Worm (Caenorhabditis elegans): ENCODE data around the gene R05G6.10.

The R05G6.10 gene

ce11 chrIV:7503322-7503721, 39.0 kb downstream of the R05G6.10 start, which contains the start of gene glt-6:
glt-6 (plus strand) TSS chrIV:7503622.
- TF ChIP-seq crh-2 (tag; optimal IDR thresholded peaks at IDR 0.05) (no peak), nhr-77 (tag; optimal IDR thresholded peaks at IDR 0.05) (no peak), dmd-4 (tag; optimal IDR thresholded peaks at IDR 0.05) (no peak), nhr-11 (tag; optimal IDR thresholded peaks at IDR 0.05) (no peak), R02D3.7 (tag; optimal IDR thresholded peaks at IDR 0.05) (no peak), fos-1 (tag; optimal IDR thresholded peaks at IDR 0.05) (no peak), nhr-6 (tag; optimal IDR thresholded peaks at IDR 0.05) (no peak), nhr-12 (tag; optimal IDR thresholded peaks at IDR 0.05) (no peak), nhr-21 (tag; optimal IDR thresholded peaks at IDR 0.05) (no peak), ama-1 (optimal IDR thresholded peaks at IDR 0.05) (no peak), sma-3 (GFP tag; optimal IDR thresholded peaks at IDR 0.05) (no peak), zag-1 (tag; optimal IDR thresholded peaks at IDR 0.05) (no peak), aly-2 (tag; optimal IDR thresholded peaks at IDR 0.05) (no peak), F13H6.1 (tag; optimal IDR thresholded peaks at IDR 0.05) (no peak), ztf-4 (tag; optimal IDR thresholded peaks at IDR 0.05) (no peak), nhr-129 (tag; optimal IDR thresholded peaks at IDR 0.05) (no peak), ztf-11 (tag; optimal IDR thresholded peaks at IDR 0.05) (no peak), lin-11 (tag; optimal IDR thresholded peaks at IDR 0.05) (no peak)

- TF ChIP-seq sma-3 (GFP tag; optimal IDR thresholded peaks at IDR 0.05) (no peak), egl-27 (tag; optimal IDR thresholded peaks at IDR 0.05) (no peak), aly-2 (tag; optimal IDR thresholded peaks at IDR 0.05) (no peak), nhr-237 (tag; optimal IDR thresholded peaks at IDR 0.05) (no peak), Y55F3AM.14 (GFP tag; optimal IDR thresholded peaks at IDR 0.05) (no peak), nhr-23 (tag; optimal IDR thresholded peaks at IDR 0.05) (no peak), mab-5 (tag; optimal IDR thresholded peaks at IDR 0.05) (no peak), blmp-1 (tag; optimal IDR thresholded peaks at IDR 0.05; ENCODE audit: insufficient read depth) (no peak), ceh-82 (tag; optimal IDR thresholded peaks at IDR 0.05) (no peak), ceh-16 (tag; optimal IDR thresholded peaks at IDR 0.05) (no peak), mdl-1 (tag; optimal IDR thresholded peaks at IDR 0.05) (no peak), snpc-4 (tag; optimal IDR thresholded peaks at IDR 0.05) (no peak), R02D3.7 (tag; optimal IDR thresholded peaks at IDR 0.05) (no peak), nhr-21 (tag; optimal IDR thresholded peaks at IDR 0.05) (no peak)
Observed at ce11 chrIV:7501337-7501736, 41.0 kb downstream of the R05G6.10 start, which contains the start of gene F55G1.15. F55G1.15 (minus strand) TSS chrIV:7501437.

- TF ChIP-seq lin-39 (tag; optimal IDR thresholded peaks at IDR 0.05) = no peak
- no peak for TF ChIP-seq ceh-16 (tag; optimal IDR thresholded peaks at IDR 0.05)
- no peak for TF ChIP-seq snpc-4 (tag; optimal IDR thresholded peaks at IDR 0.05)
- TF ChIP-seq unc-55 (GFP tag; optimal IDR thresholded peaks at IDR 0.05) = no peak
- no peak for TF ChIP-seq elt-1 (tag; optimal IDR thresholded peaks at IDR 0.05)
- no peak for TF ChIP-seq elt-3 (tag; optimal IDR thresholded peaks at IDR 0.05)
- TF ChIP-seq nhr-6 (tag; optimal IDR thresholded peaks at IDR 0.05) = no peak
- no peak for TF ChIP-seq nhr-21 (tag; optimal IDR thresholded peaks at IDR 0.05)
- no peak for TF ChIP-seq mdl-1 (tag; optimal IDR thresholded peaks at IDR 0.05)
- no peak for TF ChIP-seq R02D3.7 (tag; optimal IDR thresholded peaks at IDR 0.05)
- TF ChIP-seq nhr-237 (tag; optimal IDR thresholded peaks at IDR 0.05) = no peak
- no peak for TF ChIP-seq Y55F3AM.14 (GFP tag; optimal IDR thresholded peaks at IDR 0.05)
- no peak for TF ChIP-seq lin-11 (tag; optimal IDR thresholded peaks at IDR 0.05)
Observed at ce11 chrIV:7500924-7501323, 41.4 kb downstream of the R05G6.10 start.

ce11 chrIV:7499302-7499701, 43.0 kb downstream of the R05G6.10 start:
- TF ChIP-seq lsy-2 (tag; optimal IDR thresholded peaks at IDR 0.05) (no peak), snpc-4 (tag; optimal IDR thresholded peaks at IDR 0.05) (peak; percentile 67)

- TF ChIP-seq lin-13 (GFP tag; optimal IDR thresholded peaks at IDR 0.05) (no peak), ZK546.5 (tag; optimal IDR thresholded peaks at IDR 0.05) (no peak), nhr-237 (tag; optimal IDR thresholded peaks at IDR 0.05) (no peak), lin-39 (tag; optimal IDR thresholded peaks at IDR 0.05) (no peak), alr-1 (tag; optimal IDR thresholded peaks at IDR 0.05) (no peak), nhr-12 (tag; optimal IDR thresholded peaks at IDR 0.05) (no peak), C34F6.9 (tag; optimal IDR thresholded peaks at IDR 0.05) (no peak), nhr-129 (tag; optimal IDR thresholded peaks at IDR 0.05) (no peak), elt-1 (tag; optimal IDR thresholded peaks at IDR 0.05) (no peak), nhr-11 (tag; optimal IDR thresholded peaks at IDR 0.05) (no peak)
Observed at ce11 chrIV:7497750-7498149, 44.6 kb downstream of the R05G6.10 start, which contains the start of gene egas-4. egas-4 (minus strand) TSS chrIV:7497850.
